Fruit fly (Drosophila melanogaster): ENCODE measurements around the gene Hibch.

Hibch gene

dm6 chr3R:15371833-15372232, 14.8 kb downstream of the Hibch start, which contains the start of the genes Ccm3 and CG6136 (continued):
- TF ChIP-seq ham (GFP tag; IDR thresholded peaks at IDR 0.05) (no peak), insv (GFP tag; optimal IDR thresholded peaks at IDR 0.05) (peak in 1 of 2 experiments; percentile 75), MESR4 (GFP tag; optimal IDR thresholded peaks at IDR 0.05) (peak; percentile 86), CG15479 (GFP tag; optimal IDR thresholded peaks at IDR 0.05) (no peak), Blimp-1 (GFP tag; optimal IDR thresholded peaks at IDR 0.05) (no peak), pfk (GFP tag; optimal IDR thresholded peaks at IDR 0.05) (no peak), Lhr (GFP tag; optimal IDR thresholded peaks at IDR 0.05) (no peak), CG12236 (GFP tag; optimal IDR thresholded peaks at IDR 0.05) (no peak), CG3838 (GFP tag; optimal IDR thresholded peaks at IDR 0.05) (no peak), CG6765 (GFP tag; optimal IDR thresholded peaks at IDR 0.05) (peak; percentile 52), CG13123 (GFP tag; optimal IDR thresholded peaks at IDR 0.05) (no peak), CG9817 (tag; optimal IDR thresholded peaks at IDR 0.05) (no peak), CG5180 (GFP tag; optimal IDR thresholded peaks at IDR 0.05) (no peak), twi (tag; optimal IDR thresholded peaks at IDR 0.05) (no peak), CG9727 (GFP tag; optimal IDR thresholded peaks at IDR 0.05) (peak; percentile 25), luna (GFP tag; optimal IDR thresholded peaks at IDR 0.05) (peak; percentile 22), Side (GFP tag; optimal IDR thresholded peaks at IDR 0.05) (peak; percentile 59), zfh2 (GFP tag; optimal IDR thresholded peaks at IDR 0.05) (peak; percentile 48), NK7.1 (GFP tag; optimal IDR thresholded peaks at IDR 0.05) (no peak), HmgD (GFP tag; optimal IDR thresholded peaks at IDR 0.05) (peak; percentile 49), CG11560 (tag; IDR thresholded peaks at IDR 0.05) (no peak), NfI (GFP tag; optimal IDR thresholded peaks at IDR 0.05) (peak; percentile 67), CG12659 (GFP tag; optimal IDR thresholded peaks at IDR 0.05) (peak; percentile 69), CG4617 (GFP tag; optimal IDR thresholded peaks at IDR 0.05; ENCODE audit: borderline replicate concordance) (peak; percentile 88), CG8388 (GFP tag; optimal IDR thresholded peaks at IDR 0.05) (no peak), zf30C (GFP tag; optimal IDR thresholded peaks at IDR 0.05) (no peak), H15 (GFP tag; IDR thresholded peaks at IDR 0.05) (peak; percentile 40; the same call in 1 of the 3 replicates), CG14710 (tag; optimal IDR thresholded peaks at IDR 0.05) (peak; percentile 38), Ada2b (GFP tag; IDR thresholded peaks at IDR 0.05) (no peak), CG13287 (GFP tag; IDR thresholded peaks at IDR 0.05; ENCODE audit: partially characterized antibody) (peak; percentile 95), nom (GFP tag; optimal IDR thresholded peaks at IDR 0.05) (peak; percentile 1), Hey (tag; optimal IDR thresholded peaks at IDR 0.05) (no peak), CG12104 (GFP tag; optimal IDR thresholded peaks at IDR 0.05) (peak; percentile 6), CG15514 (GFP tag; optimal IDR thresholded peaks at IDR 0.05) (peak; percentile 79), Optix (GFP tag; IDR thresholded peaks at IDR 0.05) (no peak), YL-1 (GFP tag; optimal IDR thresholded peaks at IDR 0.05) (peak; percentile 89), CG1233 (GFP tag; optimal IDR thresholded peaks at IDR 0.05) (no peak), Taf1 (GFP tag; IDR thresholded peaks at IDR 0.05) (0 out of 2 replicates have a peak, but pooled peaks have one; percentile 8), CG1832 (GFP tag; optimal IDR thresholded peaks at IDR 0.05) (no peak), Doc2 (GFP tag; IDR thresholded peaks at IDR 0.05) (no peak), CG15269 (tag; optimal IDR thresholded peaks at IDR 0.05) (no peak), CG10147 (GFP tag; optimal IDR thresholded peaks at IDR 0.05) (peak; percentile 48), CG8924 (tag; optimal IDR thresholded peaks at IDR 0.05) (peak; percentile 57), H2.0 (GFP tag; IDR thresholded peaks at IDR 0.05) (peak; percentile 24), CG3726 (GFP tag; IDR thresholded peaks at IDR 0.05) (no peak), hbn (GFP tag; IDR thresholded peaks at IDR 0.05; ENCODE audit: partially characterized antibody) (peak; percentile 89), CG1792 (GFP tag; optimal IDR thresholded peaks at IDR 0.05) (peak; percentile 57), Opbp (GFP tag; IDR thresholded peaks at IDR 0.05; ENCODE audit: partially characterized antibody) (peak; percentile 93), CG11456 (GFP tag; IDR thresholded peaks at IDR 0.05) (peak; percentile 74; the same call in 1 of the 3 replicates), trem (tag; optimal IDR thresholded peaks at IDR 0.05) (peak; percentile 53)
